Worm (Caenorhabditis elegans) whole organism, young adult: ENCODE results near the gene kqt-1.

Experiments used
- B0261.1 ChIP-seq: sonication (generic microtip); optimal IDR thresholded peaks from 2 replicates; lab custom pipeline; 2016; ENCODE audit warnings: mild to moderate bottlenecking, missing genetic modification characterization, moderate library complexity, missing compliant biosample characterization
- B0336.3 ChIP-seq: fragments of 200-800 bp; sonication (Bioruptor generic); IDR thresholded peaks from 2 replicates; pipeline ENCODE4 v1.3.6; 2022; ENCODE audit warnings: missing genetic modification characterization, missing compliant biosample characterization
- F10E7.11 ChIP-seq: sonication (generic microtip); optimal IDR thresholded peaks from 2 replicates; lab custom pipeline; 2017; ENCODE audit warnings: mild to moderate bottlenecking, missing genetic modification characterization, moderate library complexity, missing compliant biosample characterization
- F39B2.1 ChIP-seq: fragments of 200-800 bp; sonication (Bioruptor generic); IDR thresholded peaks from 2 replicates; pipeline ENCODE4 v1.3.6; 2022; ENCODE audit warnings: missing genetic modification reagents, missing genetic modification characterization, missing compliant biosample characterization
- Y53F4B.3 ChIP-seq: fragments of 200-800 bp; sonication (Bioruptor generic); IDR thresholded peaks from 2 replicates; pipeline ENCODE4 v1.3.6; 2022; ENCODE audit warnings: missing genetic modification reagents, missing genetic modification characterization, missing compliant biosample characterization
- aptf-2 ChIP-seq: fragments of 200-800 bp; sonication (Bioruptor generic); conservative IDR thresholded peaks from 2 replicates; pipeline ENCODE4 v1.3.6; 2022; ENCODE audit warnings: missing genetic modification reagents, missing genetic modification characterization, missing compliant biosample characterization
- aptf-3 ChIP-seq: fragments of 200-800 bp; sonication (Bioruptor generic); IDR thresholded peaks from 2 replicates; pipeline ENCODE4 v1.3.6; 2022; ENCODE audit warnings: missing genetic modification characterization, missing compliant biosample characterization
- atf-7 ChIP-seq: sonication (generic microtip); optimal IDR thresholded peaks from 2 replicates; lab custom pipeline; 2017; ENCODE audit warnings: mild to moderate bottlenecking, missing genetic modification characterization, missing compliant biosample characterization
- ccch-3 ChIP-seq: fragments of 200-800 bp; sonication (Bioruptor generic); optimal IDR thresholded peaks from 2 replicates; lab custom pipeline; 2018; ENCODE audit warnings: mild to moderate bottlenecking, missing genetic modification characterization, missing compliant biosample characterization
- cebp-1 ChIP-seq, 2 experiments: fragments of 200-800 bp in 1 of 2; sonication (Bioruptor generic) in 1 of 2; sonication (generic microtip) in 1 of 2; IDR thresholded peaks in 1 of 2; optimal IDR thresholded peaks in 1 of 2; 2 replicates each; pipeline versions ENCODE4 v1.3.6 to Lab custom; 2017 to 2022; ENCODE audit warnings: missing compliant biosample characterization in 2 of 2, missing genetic modification characterization in 2 of 2, mild to moderate bottlenecking in 1 of 2, missing genetic modification reagents in 1 of 2, moderate library complexity in 1 of 2
- die-1 ChIP-seq: sonication (generic microtip); optimal IDR thresholded peaks from 2 replicates; lab custom pipeline; 2016; ENCODE audit warnings: missing genotype, mild to moderate bottlenecking, missing genetic modification characterization, missing compliant biosample characterization
- dox-1 ChIP-seq: fragments of 200-800 bp; sonication (Bioruptor generic); IDR thresholded peaks from 2 replicates; pipeline ENCODE4 v1.3.6; 2022; ENCODE audit warnings: missing genetic modification reagents, missing genetic modification characterization, missing compliant biosample characterization
- efl-1 ChIP-seq: fragments of 150-350 bp; optimal IDR thresholded peaks from 2 replicates; lab custom pipeline; 2014; ENCODE audit warnings: missing biosample characterization, missing genetic modification reagents, missing genetic modification characterization
- hlh-26 ChIP-seq: fragments of 200-800 bp; sonication (Bioruptor generic); conservative IDR thresholded peaks from 2 replicates; pipeline ENCODE4 v1.3.6; 2022; ENCODE audit warnings: missing genetic modification reagents, missing genetic modification characterization, missing compliant biosample characterization
- hmg-20 ChIP-seq: fragments of 200-800 bp; sonication (Bioruptor generic); IDR thresholded peaks from 2 replicates; pipeline ENCODE4 v1.3.6; 2022; ENCODE audit warnings: missing genetic modification reagents, missing genetic modification characterization, missing compliant biosample characterization
- hrde-1 ChIP-seq: sonication (generic microtip); optimal IDR thresholded peaks from 2 replicates; lab custom pipeline; 2016; ENCODE audit warnings: missing genetic modification characterization, mild to moderate bottlenecking, missing compliant biosample characterization, moderate library complexity, missing genotype, missing genetic modification reagents, borderline replicate concordance
- hsf-1 ChIP-seq: fragments of 200-800 bp; sonication (Bioruptor generic); IDR thresholded peaks from 2 replicates; pipeline ENCODE4 v1.3.6; 2022; ENCODE audit warnings: missing genetic modification reagents, missing genetic modification characterization, missing compliant biosample characterization
- let-607 ChIP-seq, 2 experiments: fragments of 200-800 bp in 1 of 2; sonication (Bioruptor generic) in 1 of 2; sonication (generic microtip) in 1 of 2; optimal IDR thresholded peaks; 2 replicates each; lab custom pipeline; 2016 to 2018; ENCODE audit warnings: mild to moderate bottlenecking in 2 of 2, missing compliant biosample characterization in 2 of 2, missing genetic modification characterization in 2 of 2, moderate library complexity in 2 of 2, missing genotype in 1 of 2
- lin-26 ChIP-seq: fragments of 200-800 bp; sonication (Bioruptor generic); IDR thresholded peaks from 2 replicates; pipeline ENCODE4 v1.3.6; 2022; ENCODE audit warnings: missing genetic modification reagents, missing genetic modification characterization, missing compliant biosample characterization
- lin-35 ChIP-seq, 3 experiments: fragments of 150-350 bp in 2 of 3; sonication (generic microtip) in 1 of 3; optimal IDR thresholded peaks; 2 replicates each; lab custom pipeline; 2014 to 2018; ENCODE audit warnings: missing biosample characterization in 3 of 3, missing genetic modification characterization in 3 of 3, missing genetic modification reagents in 3 of 3
- madf-6 ChIP-seq: fragments of 200-800 bp; sonication (Bioruptor generic); IDR thresholded peaks from 2 replicates; pipeline ENCODE4 v1.3.6; 2022; ENCODE audit warnings: missing genetic modification reagents, missing genetic modification characterization, missing compliant biosample characterization
- nfya-2 ChIP-seq: fragments of 200-800 bp; sonication (Bioruptor generic); IDR thresholded peaks from 2 replicates; pipeline ENCODE4 v1.3.6; 2022; ENCODE audit warnings: missing genetic modification reagents, missing genetic modification characterization, missing compliant biosample characterization
- nhr-120 ChIP-seq: fragments of 200-800 bp; sonication (Bioruptor generic); IDR thresholded peaks from 2 replicates; pipeline ENCODE4 v1.3.6; 2022; ENCODE audit warnings: missing genetic modification characterization, missing compliant biosample characterization
- nhr-80 ChIP-seq: sonication (generic microtip); optimal IDR thresholded peaks from 2 replicates; lab custom pipeline; 2016; ENCODE audit warnings: missing genetic modification characterization, missing compliant biosample characterization
- nhr-90 ChIP-seq: sonication (generic microtip); optimal IDR thresholded peaks from 2 replicates; lab custom pipeline; 2016; ENCODE audit warnings: missing genotype, mild to moderate bottlenecking, missing genetic modification characterization, missing compliant biosample characterization
- pbrm-1 ChIP-seq: fragments of 200-800 bp; sonication (Bioruptor generic); IDR thresholded peaks from 2 replicates; pipeline ENCODE4 v1.3.6; 2022; ENCODE audit warnings: missing genetic modification reagents, missing genetic modification characterization, missing compliant biosample characterization
- pha-4 ChIP-seq: fragments of 150-350 bp; sonication (generic microtip); optimal IDR thresholded peaks from 2 replicates; lab custom pipeline; 2014; ENCODE audit warnings: missing biosample characterization, missing genetic modification reagents, missing genetic modification characterization
- rec-8 ChIP-seq, 2 experiments: sonication (generic microtip); optimal IDR thresholded peaks; 2 replicates each; lab custom pipeline; 2016; ENCODE audit warnings: mild to moderate bottlenecking in 2 of 2, missing genetic modification characterization in 2 of 2, missing genetic modification reagents in 2 of 2, missing genotype in 2 of 2, missing biosample characterization in 1 of 2, missing compliant biosample characterization in 1 of 2, moderate library complexity in 1 of 2
- sdz-38 ChIP-seq: sonication (generic microtip); optimal IDR thresholded peaks from 2 replicates; lab custom pipeline; 2016; ENCODE audit warnings: missing genotype, missing genetic modification characterization, missing compliant biosample characterization
- snpc-1.1 ChIP-seq: sonication (generic microtip); optimal IDR thresholded peaks from 2 replicates; lab custom pipeline; 2017; ENCODE audit warnings: missing genetic modification characterization, mild to moderate bottlenecking, missing compliant biosample characterization, antibody characterized with exemption, moderate library complexity, missing genotype, missing genetic modification reagents; ENCODE audit not compliant: insufficient read depth
- unc-62 ChIP-seq: fragments of 150-350 bp; optimal IDR thresholded peaks from 2 replicates; lab custom pipeline; 2014; ENCODE audit warnings: missing biosample characterization, missing genetic modification reagents, missing genetic modification characterization
- ztf-18 ChIP-seq: sonication (generic microtip); optimal IDR thresholded peaks from 2 replicates; lab custom pipeline; 2016; ENCODE audit warnings: missing genotype, mild to moderate bottlenecking, missing genetic modification characterization, missing compliant biosample characterization
- ztf-6 ChIP-seq: fragments of 200-800 bp; sonication (Bioruptor generic); IDR thresholded peaks from 2 replicates; pipeline ENCODE4 v1.3.6; 2022; ENCODE audit warnings: missing genetic modification reagents, missing genetic modification characterization, missing compliant biosample characterization

The kqt-1 gene

ce11 chrX:6644971-6645704 is 26.3 kb downstream of the kqt-1 start, which contains the start of gene C56E10.3:
Gene C56E10.3 (plus strand): TSS chrX:6645654.
- TF ChIP-seq B0261.1 (tag; lab: Kevin White, UChicago) = no peak
- TF ChIP-seq rec-8 (tag; optimal IDR thresholded peaks at IDR 0.05; lab: Kevin White, UChicago) = no peak
- TF ChIP-seq Y53F4B.3 = no peak
- no peak for TF ChIP-seq hmg-20
- no peak for TF ChIP-seq lin-26 (GFP tag; lab: Robert Waterston, UW)
- no peak for TF ChIP-seq hrde-1 (tag; lab: Kevin White, UChicago)
- TF ChIP-seq madf-6 (GFP tag; lab: Robert Waterston, UW) = no peak
- TF ChIP-seq hsf-1 (GFP tag; lab: Robert Waterston, UW) = no peak
- no peak for TF ChIP-seq B0336.3 (GFP tag; lab: Robert Waterston, UW)
- peak; percentile 77 for TF ChIP-seq pha-4 (tag; lab: Kevin White, UChicago)
- no peak for TF ChIP-seq lin-35 (GFP tag; optimal IDR thresholded peaks at IDR 0.05; lab: Kevin White, UChicago)
- no peak for TF ChIP-seq aptf-3
- TF ChIP-seq nhr-80 (tag; lab: Kevin White, UChicago) = peak; percentile 56
- no peak for TF ChIP-seq snpc-1.1
- peak; percentile 54; the same call in 1 of the 2 replicates for TF ChIP-seq cebp-1 (GFP tag; IDR thresholded peaks at IDR 0.05; lab: Robert Waterston, UW)
- peak; percentile 63 for TF ChIP-seq cebp-1 (tag; optimal IDR thresholded peaks at IDR 0.05; lab: Kevin White, UChicago)
- no peak for TF ChIP-seq nfya-2 (GFP tag; lab: Robert Waterston, UW)
- no peak for TF ChIP-seq F10E7.11 (tag; lab: Kevin White, UChicago)
- TF ChIP-seq nhr-90 (tag; lab: Kevin White, UChicago) = no peak
- no peak for TF ChIP-seq hlh-26 (GFP tag; lab: Robert Waterston, UW)
- TF ChIP-seq atf-7 = no peak
- TF ChIP-seq, all 124 proteins: peak for 3

ce11 chrX:6646387-6647061 is 27.7 kb downstream of the kqt-1 start:
- peak; percentile 56 for TF ChIP-seq nhr-80 (tag; lab: Kevin White, UChicago)
- no peak for TF ChIP-seq sdz-38
- no peak for TF ChIP-seq cebp-1 (GFP tag; IDR thresholded peaks at IDR 0.05; lab: Robert Waterston, UW)
- peak; percentile 56 for TF ChIP-seq cebp-1 (tag; optimal IDR thresholded peaks at IDR 0.05; lab: Kevin White, UChicago)
- TF ChIP-seq, all 124 proteins: peak for 2

ce11 chrX:6649573-6649972 is 30.8 kb downstream of the kqt-1 start:
- no peak for TF ChIP-seq hlh-26 (GFP tag; lab: Robert Waterston, UW)
- no peak for TF ChIP-seq cebp-1 (GFP tag; IDR thresholded peaks at IDR 0.05; lab: Robert Waterston, UW)
- peak; percentile 48 for TF ChIP-seq cebp-1 (tag; optimal IDR thresholded peaks at IDR 0.05; lab: Kevin White, UChicago)

ce11 chrX:6653173-6653572 is 34.4 kb downstream of the kqt-1 start:
- TF ChIP-seq ztf-18 = no peak
- TF ChIP-seq unc-62 (GFP tag; lab: Kevin White, UChicago) = no peak
- no peak for TF ChIP-seq aptf-2 (GFP tag; lab: Robert Waterston, UW)
- TF ChIP-seq ztf-6 (GFP tag; lab: Robert Waterston, UW) = no peak
- TF ChIP-seq F39B2.1 (GFP tag; lab: Robert Waterston, UW) = no peak
- TF ChIP-seq pbrm-1 (GFP tag; lab: Robert Waterston, UW) = no peak
- TF ChIP-seq nhr-80 (tag; lab: Kevin White, UChicago) = peak; percentile 92
- TF ChIP-seq ccch-3 (GFP tag; lab: Kevin White, UChicago) = no peak
- TF ChIP-seq die-1 (tag; lab: Kevin White, UChicago) = no peak
- TF ChIP-seq let-607 (tag; optimal IDR thresholded peaks at IDR 0.05; lab: Kevin White, UChicago) = no peak
- no peak for TF ChIP-seq cebp-1 (GFP tag; IDR thresholded peaks at IDR 0.05; lab: Robert Waterston, UW)
- TF ChIP-seq cebp-1 (tag; optimal IDR thresholded peaks at IDR 0.05; lab: Kevin White, UChicago) = peak; percentile 12
- no peak for TF ChIP-seq rec-8 (tag; optimal IDR thresholded peaks at IDR 0.05; lab: Kevin White, UChicago)
- TF ChIP-seq dox-1 (GFP tag; lab: Robert Waterston, UW) = 0 out of 2 replicates have a peak, but pooled peaks have one; percentile 63
- TF ChIP-seq efl-1 = no peak
- no peak for TF ChIP-seq nhr-120 (GFP tag; lab: Robert Waterston, UW)
